Worm (Caenorhabditis elegans) whole organism, young adult: ENCODE data around the gene W01B6.4.

Source experiments
- B0019.2 ChIP-seq: fragments of 200-800 bp; sonication (Bioruptor generic); conservative IDR thresholded peaks from 2 replicates; pipeline ENCODE4 v1.3.6; 2022; ENCODE audit warnings: missing genetic modification reagents, missing genetic modification characterization, missing compliant biosample characterization
- B0035.1 ChIP-seq: sonication (generic microtip); optimal IDR thresholded peaks from 2 replicates; lab custom pipeline; 2016; ENCODE audit warnings: missing genetic modification characterization, mild to moderate bottlenecking, missing compliant biosample characterization, missing genotype, missing genetic modification reagents
- B0261.1 ChIP-seq: sonication (generic microtip); optimal IDR thresholded peaks from 2 replicates; lab custom pipeline; 2016; ENCODE audit warnings: mild to moderate bottlenecking, missing genetic modification characterization, moderate library complexity, missing compliant biosample characterization
- C06A6.2 ChIP-seq: fragments of 200-800 bp; sonication (Bioruptor generic); conservative IDR thresholded peaks from 2 replicates; pipeline ENCODE4 v1.3.6; 2022; ENCODE audit warnings: missing genetic modification characterization, missing compliant biosample characterization
- F10E7.11 ChIP-seq: sonication (generic microtip); optimal IDR thresholded peaks from 2 replicates; lab custom pipeline; 2017; ENCODE audit warnings: mild to moderate bottlenecking, missing genetic modification characterization, moderate library complexity, missing compliant biosample characterization
- F49E8.2 ChIP-seq: sonication (generic microtip); optimal IDR thresholded peaks from 3 replicates; lab custom pipeline; 2017; ENCODE audit warnings: missing genetic modification characterization, mild to moderate bottlenecking, missing compliant biosample characterization, antibody characterized with exemption, moderate library complexity; ENCODE audit not compliant: insufficient read depth
- K11D2.4 ChIP-seq: fragments of 200-800 bp; sonication (Bioruptor generic); IDR thresholded peaks from 2 replicates; pipeline ENCODE4 v1.3.6; 2022; ENCODE audit warnings: missing genetic modification reagents, missing genetic modification characterization, missing compliant biosample characterization
- T26A5.8 ChIP-seq: sonication (generic microtip); optimal IDR thresholded peaks from 2 replicates; lab custom pipeline; 2016; ENCODE audit warnings: missing genetic modification characterization, missing compliant biosample characterization
- Y53G8AR.9 ChIP-seq: fragments of 200-800 bp; sonication (Bioruptor generic); conservative IDR thresholded peaks from 2 replicates; pipeline ENCODE4 v1.3.6; 2022; ENCODE audit warnings: missing genetic modification reagents, missing genetic modification characterization, missing compliant biosample characterization
- Y95B8A.8 ChIP-seq: fragments of 200-800 bp; sonication (Bioruptor generic); IDR thresholded peaks from 2 replicates; pipeline ENCODE4 v1.3.6; 2022; ENCODE audit warnings: missing genetic modification reagents, missing genetic modification characterization, missing compliant biosample characterization
- ama-1 ChIP-seq, 3 experiments: fragments of 150-350 bp in 1 of 3; sonication (generic microtip) in 2 of 3; optimal IDR thresholded peaks; 2 replicates each; lab custom pipeline; 2014 to 2018; ENCODE audit warnings: missing biosample characterization in 2 of 3, missing genetic modification characterization in 2 of 3, missing genetic modification reagents in 2 of 3
- aptf-3 ChIP-seq: fragments of 200-800 bp; sonication (Bioruptor generic); IDR thresholded peaks from 2 replicates; pipeline ENCODE4 v1.3.6; 2022; ENCODE audit warnings: missing genetic modification characterization, missing compliant biosample characterization
- athp-1 ChIP-seq: sonication (generic microtip); optimal IDR thresholded peaks from 2 replicates; lab custom pipeline; 2017; ENCODE audit warnings: mild to moderate bottlenecking, missing genetic modification characterization, missing compliant biosample characterization
- attf-3 ChIP-seq: fragments of 200-800 bp; sonication (Bioruptor generic); conservative IDR thresholded peaks from 2 replicates; pipeline ENCODE4 v1.3.6; 2022; ENCODE audit warnings: missing genetic modification reagents, missing genetic modification characterization, missing compliant biosample characterization
- attf-5 ChIP-seq: fragments of 200-800 bp; sonication (Bioruptor generic); optimal IDR thresholded peaks from 2 replicates; lab custom pipeline; 2018; ENCODE audit warnings: mild to moderate bottlenecking, missing genetic modification characterization, missing compliant biosample characterization
- ceh-100 ChIP-seq: fragments of 200-800 bp; sonication (Bioruptor generic); IDR thresholded peaks from 2 replicates; pipeline ENCODE4 v1.3.6; 2022; ENCODE audit warnings: missing genetic modification reagents, missing genetic modification characterization, missing compliant biosample characterization
- ceh-27 ChIP-seq: fragments of 200-800 bp; sonication (Bioruptor generic); optimal IDR thresholded peaks from 2 replicates; lab custom pipeline; 2018; ENCODE audit warnings: mild to moderate bottlenecking, missing genetic modification characterization, moderate library complexity, missing compliant biosample characterization
- ceh-40 ChIP-seq: fragments of 200-800 bp; sonication (Bioruptor generic); IDR thresholded peaks from 2 replicates; pipeline ENCODE4 v1.3.6; 2022; ENCODE audit warnings: missing genetic modification characterization, missing compliant biosample characterization
- ceh-79 ChIP-seq: sonication (generic microtip); optimal IDR thresholded peaks from 2 replicates; lab custom pipeline; 2017; ENCODE audit warnings: mild to moderate bottlenecking, missing genetic modification characterization, missing compliant biosample characterization
- dpl-1 ChIP-seq: fragments of 150-350 bp; optimal IDR thresholded peaks from 2 replicates; lab custom pipeline; 2014; ENCODE audit warnings: missing biosample characterization, missing genetic modification reagents, missing genetic modification characterization
- efl-1 ChIP-seq: fragments of 150-350 bp; optimal IDR thresholded peaks from 2 replicates; lab custom pipeline; 2014; ENCODE audit warnings: missing biosample characterization, missing genetic modification reagents, missing genetic modification characterization
- egrh-3 ChIP-seq: fragments of 200-800 bp; sonication (Bioruptor generic); IDR thresholded peaks from 2 replicates; pipeline ENCODE4 v1.3.6; 2022; ENCODE audit warnings: missing genetic modification reagents, missing genetic modification characterization, missing compliant biosample characterization
- him-1 ChIP-seq: sonication (generic microtip); optimal IDR thresholded peaks from 2 replicates; lab custom pipeline; 2016; ENCODE audit warnings: missing genotype, missing genetic modification reagents, missing genetic modification characterization, missing compliant biosample characterization
- hrde-1 ChIP-seq: sonication (generic microtip); optimal IDR thresholded peaks from 2 replicates; lab custom pipeline; 2016; ENCODE audit warnings: missing genetic modification characterization, mild to moderate bottlenecking, missing compliant biosample characterization, moderate library complexity, missing genotype, missing genetic modification reagents, borderline replicate concordance
- lag-1 ChIP-seq: fragments of 200-800 bp; sonication (Bioruptor generic); IDR thresholded peaks from 2 replicates; pipeline ENCODE4 v1.3.6; 2022; ENCODE audit warnings: missing genetic modification reagents, missing genetic modification characterization, missing compliant biosample characterization
- let-526 ChIP-seq: fragments of 200-800 bp; sonication (Bioruptor generic); IDR thresholded peaks from 2 replicates; pipeline ENCODE4 v1.3.6; 2022; ENCODE audit warnings: missing genetic modification reagents, missing genetic modification characterization, missing compliant biosample characterization
- lin-35 ChIP-seq, 3 experiments: fragments of 150-350 bp in 2 of 3; sonication (generic microtip) in 1 of 3; optimal IDR thresholded peaks; 2 replicates each; lab custom pipeline; 2014 to 2018; ENCODE audit warnings: missing biosample characterization in 3 of 3, missing genetic modification characterization in 3 of 3, missing genetic modification reagents in 3 of 3
- lir-1 ChIP-seq: fragments of 200-800 bp; sonication (Bioruptor generic); conservative IDR thresholded peaks from 2 replicates; pipeline ENCODE4 v1.3.6; 2022; ENCODE audit warnings: missing genetic modification reagents, missing genetic modification characterization, missing compliant biosample characterization
- lsy-27 ChIP-seq: sonication (generic microtip); optimal IDR thresholded peaks from 2 replicates; lab custom pipeline; 2017; ENCODE audit warnings: missing genetic modification characterization, mild to moderate bottlenecking, missing compliant biosample characterization, antibody characterized with exemption, missing genotype, borderline replicate concordance; ENCODE audit not compliant: insufficient read depth
- madf-10 ChIP-seq: sonication (generic microtip); optimal IDR thresholded peaks from 2 replicates; lab custom pipeline; 2016; ENCODE audit warnings: mild to moderate bottlenecking, missing genetic modification characterization, missing compliant biosample characterization
- mcd-1 ChIP-seq: fragments of 200-800 bp; sonication (Bioruptor generic); IDR thresholded peaks from 2 replicates; pipeline ENCODE4 v1.3.6; 2022; ENCODE audit warnings: missing genetic modification reagents, missing genetic modification characterization, missing compliant biosample characterization
- mel-28 ChIP-seq: sonication (generic microtip); optimal IDR thresholded peaks from 2 replicates; lab custom pipeline; 2016; ENCODE audit warnings: borderline replicate concordance, mild to moderate bottlenecking, missing genetic modification characterization, missing compliant biosample characterization
- mes-4 ChIP-seq: sonication (generic microtip); optimal IDR thresholded peaks from 2 replicates; lab custom pipeline; 2016; ENCODE audit warnings: missing genotype, missing genetic modification characterization, missing compliant biosample characterization
- nhr-27 ChIP-seq: fragments of 200-800 bp; sonication (Bioruptor generic); optimal IDR thresholded peaks from 2 replicates; lab custom pipeline; 2018; ENCODE audit warnings: mild to moderate bottlenecking, missing genetic modification characterization, moderate library complexity, missing compliant biosample characterization
- nhr-80 ChIP-seq: sonication (generic microtip); optimal IDR thresholded peaks from 2 replicates; lab custom pipeline; 2016; ENCODE audit warnings: missing genetic modification characterization, missing compliant biosample characterization
- pha-4 ChIP-seq: fragments of 150-350 bp; sonication (generic microtip); optimal IDR thresholded peaks from 2 replicates; lab custom pipeline; 2014; ENCODE audit warnings: missing biosample characterization, missing genetic modification reagents, missing genetic modification characterization
- rec-8 ChIP-seq, 2 experiments: sonication (generic microtip); optimal IDR thresholded peaks; 2 replicates each; lab custom pipeline; 2016; ENCODE audit warnings: mild to moderate bottlenecking in 2 of 2, missing genetic modification characterization in 2 of 2, missing genetic modification reagents in 2 of 2, missing genotype in 2 of 2, missing biosample characterization in 1 of 2, missing compliant biosample characterization in 1 of 2, moderate library complexity in 1 of 2
- somi-1 ChIP-seq: fragments of 200-800 bp; sonication (Bioruptor generic); optimal IDR thresholded peaks from 2 replicates; lab custom pipeline; 2018; ENCODE audit warnings: mild to moderate bottlenecking, missing genetic modification characterization, missing compliant biosample characterization
- zfh-2 ChIP-seq: fragments of 200-800 bp; sonication (Bioruptor generic); conservative IDR thresholded peaks from 2 replicates; pipeline ENCODE4 v1.3.6; 2022; ENCODE audit warnings: missing genetic modification reagents, missing genetic modification characterization, missing compliant biosample characterization
- ztf-26 ChIP-seq: sonication (generic microtip); optimal IDR thresholded peaks from 2 replicates; lab custom pipeline; 2017; ENCODE audit warnings: missing genetic modification characterization, missing compliant biosample characterization
- ztf-6 ChIP-seq: fragments of 200-800 bp; sonication (Bioruptor generic); IDR thresholded peaks from 2 replicates; pipeline ENCODE4 v1.3.6; 2022; ENCODE audit warnings: missing genetic modification reagents, missing genetic modification characterization, missing compliant biosample characterization

The W01B6.4 gene

DNA sequence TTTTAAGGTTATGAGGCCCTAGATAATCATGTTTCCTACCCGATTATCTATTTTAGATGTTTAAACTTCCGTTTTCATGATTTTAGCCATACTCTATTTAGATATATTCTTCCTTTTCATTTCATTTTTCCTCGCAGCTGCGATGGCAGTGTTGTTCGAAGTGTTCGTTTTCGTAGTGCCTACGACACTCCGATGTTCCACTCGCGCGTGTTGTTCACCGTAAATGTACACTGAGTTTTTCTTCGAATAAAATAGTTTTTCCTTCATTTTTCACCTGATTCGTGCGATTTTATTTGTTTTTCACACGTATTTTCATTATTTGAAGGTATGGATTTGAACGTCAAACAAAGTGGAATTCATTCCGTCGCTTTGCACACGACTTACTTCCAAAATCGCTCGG lies 21.6 kb downstream of the W01B6.4 start, which contains the start of gene dis-3:
Gene dis-3, plus strand, starts transcription at position 322 of the 400 bp plus-strand sequence.
- TF ChIP-seq attf-3 (peak; percentile 88), egrh-3 (no peak), lir-1 (GFP tag; lab: Robert Waterston, UW) (no peak)
- TF ChIP-seq, all 124 proteins: peak for 1

DNA sequence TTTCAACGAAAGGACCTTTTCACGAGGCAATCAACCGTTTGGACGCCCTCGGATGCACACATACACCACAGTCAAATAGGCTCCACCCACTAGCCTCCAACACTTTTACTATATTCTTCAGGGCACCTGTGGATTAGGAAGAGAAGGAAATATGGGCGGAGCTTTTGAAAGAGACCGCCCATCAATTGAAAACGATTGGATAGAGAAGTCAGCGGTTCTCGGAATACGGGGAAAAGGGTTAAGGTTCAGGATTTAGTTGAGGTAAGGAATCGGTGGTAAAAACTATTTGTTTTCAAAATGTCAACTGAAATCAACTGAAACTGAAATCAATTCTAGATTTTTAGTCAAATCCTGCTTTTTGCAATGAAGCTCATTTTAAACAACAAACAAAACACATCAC lies 35.2 kb downstream of the W01B6.4 start, which contains the start of gene egl-38:
Gene egl-38, minus strand, starts transcription at position 101 of the 400 bp plus-strand sequence.
- TF ChIP-seq dpl-1 (GFP tag; lab: Kevin White, UChicago) = no peak
- no peak for TF ChIP-seq ztf-26
- TF ChIP-seq B0035.1 = no peak
- TF ChIP-seq let-526 (GFP tag; lab: Robert Waterston, UW) = no peak
- TF ChIP-seq lsy-27 = no peak
- TF ChIP-seq ceh-40 (GFP tag; lab: Robert Waterston, UW) = no peak
- TF ChIP-seq mes-4 (tag; lab: Kevin White, UChicago) = no peak
- no peak for TF ChIP-seq him-1
- no peak for TF ChIP-seq somi-1 (GFP tag; lab: Kevin White, UChicago)
- no peak for TF ChIP-seq nhr-27 (tag; lab: Kevin White, UChicago)
- no peak for TF ChIP-seq B0261.1
- TF ChIP-seq B0019.2 (GFP tag; lab: Robert Waterston, UW) = no peak
- no peak for TF ChIP-seq hrde-1 (tag; lab: Kevin White, UChicago)
- no peak for TF ChIP-seq Y53G8AR.9 (GFP tag; lab: Robert Waterston, UW)

DNA sequence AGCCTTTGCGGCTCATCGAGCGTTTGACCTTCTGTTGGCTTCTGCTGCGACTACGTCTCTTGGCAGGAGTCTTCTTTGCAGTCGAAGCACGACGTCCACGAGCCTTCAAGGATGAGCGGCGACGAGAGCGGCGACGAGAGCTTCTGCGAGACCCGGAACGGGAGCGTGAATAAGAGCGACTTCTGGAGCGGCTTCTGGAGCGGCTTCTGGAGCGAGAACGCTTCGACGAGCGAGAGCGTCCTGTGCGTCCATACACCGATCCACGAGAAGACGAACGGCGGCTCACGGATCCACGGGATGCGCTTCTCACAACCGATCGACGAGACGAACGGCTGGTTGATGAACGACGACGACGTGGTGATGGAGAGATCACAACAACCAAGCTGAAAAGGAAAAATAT lies 35.6 kb downstream of the W01B6.4 start:
- TF ChIP-seq hrde-1 (tag; lab: Kevin White, UChicago) = no peak
- TF ChIP-seq him-1 = no peak
- peak; percentile 87 for TF ChIP-seq zfh-2
- no peak for TF ChIP-seq K11D2.4
- TF ChIP-seq ztf-26 = no peak
- TF ChIP-seq nhr-80 (tag; lab: Kevin White, UChicago) = no peak
- no peak for TF ChIP-seq efl-1 (GFP tag; lab: Kevin White, UChicago)
- no peak for TF ChIP-seq pha-4
- TF ChIP-seq T26A5.8 = no peak
- no peak for TF ChIP-seq ama-1 (optimal IDR thresholded peaks at IDR 0.05; lab: Kevin White, UChicago)
- no peak for TF ChIP-seq ama-1 (GFP tag; optimal IDR thresholded peaks at IDR 0.05; lab: Kevin White, UChicago)
- TF ChIP-seq mel-28 (tag; lab: Kevin White, UChicago) = no peak
- TF ChIP-seq ztf-6 (GFP tag; lab: Robert Waterston, UW) = no peak
- TF ChIP-seq madf-10 (tag; lab: Kevin White, UChicago) = no peak
- TF ChIP-seq egrh-3 = peak; percentile 82; the same call in 1 of the 2 replicates
- TF ChIP-seq, all 124 proteins: peak for 2

DNA sequence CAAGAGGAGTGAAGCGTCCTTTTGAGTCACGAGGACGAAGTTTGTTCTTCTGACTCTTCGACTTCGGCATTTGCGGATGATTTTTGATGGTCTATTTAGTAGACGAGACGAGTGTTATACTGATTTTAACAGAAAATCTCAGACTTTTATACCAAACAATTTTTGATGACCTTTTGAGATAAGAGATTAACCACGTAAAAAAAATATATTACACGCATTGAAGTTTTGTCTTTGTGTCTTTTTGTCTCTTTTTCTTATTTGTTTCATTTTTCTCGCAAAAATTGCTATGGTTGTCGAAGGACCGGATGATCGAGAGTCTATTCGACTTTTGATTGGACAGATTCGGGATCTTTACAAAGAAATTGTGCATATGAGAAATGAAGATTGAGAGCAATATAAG lies 36.2 kb downstream of the W01B6.4 start, which contains the start of gene spch-1:
Gene spch-1, minus strand, starts transcription at position 101 of the 400 bp plus-strand sequence.
- TF ChIP-seq pha-4 (no peak), rec-8 (tag; optimal IDR thresholded peaks at IDR 0.05; lab: Kevin White, UChicago) (no peak), mcd-1 (GFP tag; lab: Robert Waterston, UW) (no peak), ceh-27 (GFP tag; lab: Kevin White, UChicago) (no peak), ceh-79 (tag; lab: Kevin White, UChicago) (no peak), F10E7.11 (tag; lab: Kevin White, UChicago) (no peak), ceh-100 (GFP tag; lab: Robert Waterston, UW) (no peak), efl-1 (GFP tag; lab: Kevin White, UChicago) (no peak), lsy-27 (no peak), aptf-3 (GFP tag; lab: Robert Waterston, UW) (no peak), F49E8.2 (no peak), dpl-1 (GFP tag; lab: Kevin White, UChicago) (no peak), B0019.2 (GFP tag; lab: Robert Waterston, UW) (no peak), lag-1 (GFP tag; lab: Robert Waterston, UW) (no peak), lin-35 (GFP tag; optimal IDR thresholded peaks at IDR 0.05; lab: Kevin White, UChicago) (no peak), athp-1 (tag; lab: Kevin White, UChicago) (no peak), Y95B8A.8 (no peak), C06A6.2 (GFP tag; lab: Robert Waterston, UW) (no peak), attf-5 (no peak)
